Fruit fly (Drosophila melanogaster) whole organism: ENCODE results near the gene CG45071.

ENCODE experiments used
- CG8478 ChIP-seq: fragments of >200 bp; optimal IDR thresholded peaks from 2 replicates; lab custom pipeline; 2018; ENCODE audit warnings: inconsistent platforms
- Dll ChIP-seq: fragments of >200 bp; optimal IDR thresholded peaks from 2 replicates; lab custom pipeline; 2017
- EcR ChIP-seq, 2 experiments: fragments of >200 bp; optimal IDR thresholded peaks; 2 replicates each; lab custom pipeline; 2017; ENCODE audit warnings: missing biosample characterization in 2 of 2, missing genetic modification characterization in 2 of 2, missing genetic modification reagents in 2 of 2
- psq ChIP-seq: fragments of >200 bp; optimal IDR thresholded peaks from 2 replicates; lab custom pipeline; 2017
- usp ChIP-seq: fragments of >200 bp; optimal IDR thresholded peaks from 2 replicates; lab custom pipeline; 2017; ENCODE audit warnings: missing biosample characterization, missing genetic modification characterization, mixed read lengths

DNA sequence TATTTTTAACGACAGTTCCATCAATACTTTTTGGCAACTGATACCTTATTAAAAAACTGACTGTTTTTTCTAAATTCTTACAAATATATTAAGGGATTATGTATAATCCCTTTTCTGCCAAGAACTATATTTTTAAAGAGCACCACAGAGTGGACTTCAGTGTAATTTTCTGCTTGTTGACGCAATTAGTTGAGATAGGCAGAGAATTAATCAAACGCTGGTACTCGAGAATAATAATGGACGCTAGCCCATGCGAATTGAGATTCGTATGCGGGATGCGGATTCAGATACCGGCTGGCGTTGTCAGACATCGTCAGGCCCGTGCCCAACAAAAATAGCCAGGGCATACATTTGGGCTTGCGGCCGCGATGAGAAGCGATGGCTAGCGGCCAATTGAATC lies 7.6 kb downstream of the CG45071 start, which contains the start of gene CG13458:
- TF ChIP-seq usp (GFP tag; lab: Kevin White, UChicago) = no peak
- TF ChIP-seq psq = no peak
- no peak for TF ChIP-seq Dll (lab: Kevin White, UChicago)
- TF ChIP-seq EcR (GFP tag; optimal IDR thresholded peaks at IDR 0.05; lab: Kevin White, UChicago) = no peak
- TF ChIP-seq CG8478 (lab: Kevin White, UChicago) = no peak
